Worm (Caenorhabditis elegans): ENCODE results near the gene rpoa-1.

The rpoa-1 gene

ce11 chrII:13694712-13695111, at the start of gene rpoa-1:
Gene rpoa-1, minus strand, starts transcription at chrII:13694795.
- TF ChIP-seq ztf-29 (GFP tag; IDR thresholded peaks at IDR 0.05) (no peak), ref-1 (GFP tag; conservative IDR thresholded peaks at IDR 0.05) (no peak), cog-1 (tag; optimal IDR thresholded peaks at IDR 0.05) (no peak), T22C8.4 (GFP tag; IDR thresholded peaks at IDR 0.05) (no peak), klf-2 (GFP tag; conservative IDR thresholded peaks at IDR 0.05) (no peak), flt-1 (GFP tag; IDR thresholded peaks at IDR 0.05) (no peak), med-1 (GFP tag; optimal IDR thresholded peaks at IDR 0.05; ENCODE audit: insufficient read depth) (no peak), tab-1 (GFP tag; IDR thresholded peaks at IDR 0.05) (no peak), ztf-23 (GFP tag; IDR thresholded peaks at IDR 0.05) (no peak)

- no peak for TF ChIP-seq T22C8.4 (GFP tag; IDR thresholded peaks at IDR 0.05)
- TF ChIP-seq med-1 (GFP tag; optimal IDR thresholded peaks at IDR 0.05; ENCODE audit: insufficient read depth), result no peak
- no peak for TF ChIP-seq ztf-29 (GFP tag; IDR thresholded peaks at IDR 0.05)
- TF ChIP-seq cog-1 (tag; optimal IDR thresholded peaks at IDR 0.05), result no peak
- no peak for TF ChIP-seq tab-1 (GFP tag; IDR thresholded peaks at IDR 0.05)
- TF ChIP-seq flt-1 (GFP tag; IDR thresholded peaks at IDR 0.05), result no peak
Measured at ce11 chrII:13741449-13741848, 46.9 kb upstream of the rpoa-1 start, which contains the start of gene mig-14. Gene mig-14, plus strand, starts transcription at chrII:13741738.

- no peak for TF ChIP-seq cog-1 (tag; optimal IDR thresholded peaks at IDR 0.05)
- no peak for TF ChIP-seq med-1 (GFP tag; optimal IDR thresholded peaks at IDR 0.05; ENCODE audit: insufficient read depth)
- TF ChIP-seq klf-2 (GFP tag; conservative IDR thresholded peaks at IDR 0.05), result no peak
- TF ChIP-seq ztf-23 (GFP tag; IDR thresholded peaks at IDR 0.05), result no peak
- no peak for TF ChIP-seq ztf-29 (GFP tag; IDR thresholded peaks at IDR 0.05)
- no peak for TF ChIP-seq tab-1 (GFP tag; IDR thresholded peaks at IDR 0.05)
- TF ChIP-seq T22C8.4 (GFP tag; IDR thresholded peaks at IDR 0.05), result no peak
- TF ChIP-seq flt-1 (GFP tag; IDR thresholded peaks at IDR 0.05), result no peak
Measured at ce11 chrII:13739423-13739822, 44.8 kb upstream of the rpoa-1 start.

- TF ChIP-seq klf-2 (GFP tag; conservative IDR thresholded peaks at IDR 0.05), result no peak
- no peak for TF ChIP-seq T22C8.4 (GFP tag; IDR thresholded peaks at IDR 0.05)
Measured at ce11 chrII:13737751-13738525, 43.3 kb upstream of the rpoa-1 start.

DNA sequence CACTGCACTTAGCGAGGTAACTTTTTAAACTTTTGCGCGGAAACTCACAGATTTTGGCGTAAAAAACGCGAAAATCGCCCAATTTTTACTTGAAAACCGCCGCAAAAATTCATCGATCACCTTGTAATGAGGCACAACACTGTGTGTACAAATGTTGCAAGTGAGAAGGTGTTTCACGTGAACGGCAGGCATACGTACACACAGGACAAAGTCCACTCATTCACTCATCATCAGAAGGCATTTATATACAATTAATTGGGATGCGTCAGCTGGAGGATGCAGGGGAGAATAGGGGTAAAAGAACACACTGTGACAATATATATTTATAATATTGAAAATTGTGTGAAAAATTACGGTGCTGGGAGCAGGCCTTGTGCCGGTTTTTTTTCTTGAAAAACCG, 42.3 kb upstream of the rpoa-1 start:
- TF ChIP-seq cog-1 (tag; optimal IDR thresholded peaks at IDR 0.05) (no peak), med-1 (GFP tag; optimal IDR thresholded peaks at IDR 0.05; ENCODE audit: insufficient read depth) (no peak), ztf-23 (GFP tag; IDR thresholded peaks at IDR 0.05) (no peak), flt-1 (GFP tag; IDR thresholded peaks at IDR 0.05) (no peak), ztf-29 (GFP tag; IDR thresholded peaks at IDR 0.05) (no peak), klf-2 (GFP tag; conservative IDR thresholded peaks at IDR 0.05) (no peak), T22C8.4 (GFP tag; IDR thresholded peaks at IDR 0.05) (no peak), tab-1 (GFP tag; IDR thresholded peaks at IDR 0.05) (no peak), ref-1 (GFP tag; conservative IDR thresholded peaks at IDR 0.05) (no peak)

DNA sequence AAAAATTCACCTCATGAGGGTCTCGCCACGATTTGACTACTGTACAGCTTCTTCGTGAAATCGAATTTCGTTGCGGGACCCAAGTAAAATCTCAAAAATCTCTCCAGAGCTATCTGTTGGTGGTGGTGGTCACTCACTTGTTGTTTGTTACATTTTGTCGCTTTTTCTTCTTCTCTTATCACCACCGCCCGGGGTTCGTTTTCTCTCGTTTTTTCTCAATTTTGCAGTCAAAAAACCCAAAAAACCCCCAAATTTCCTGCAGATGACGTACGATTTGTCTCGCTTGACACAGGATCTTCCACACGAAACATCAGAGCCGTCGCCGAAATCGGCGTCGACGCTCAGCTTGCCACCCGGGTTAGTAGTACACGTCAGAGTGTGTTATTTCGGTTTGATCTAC, 41.5 kb upstream of the rpoa-1 start, which contains the start of gene R06B9.5:
TSS of gene R06B9.5 (plus strand) at position 232 of the 400 bp plus-strand sequence.
- TF ChIP-seq flt-1 (GFP tag; IDR thresholded peaks at IDR 0.05) (no peak), ztf-23 (GFP tag; IDR thresholded peaks at IDR 0.05) (no peak), ref-1 (GFP tag; conservative IDR thresholded peaks at IDR 0.05) (no peak), tab-1 (GFP tag; IDR thresholded peaks at IDR 0.05) (no peak), klf-2 (GFP tag; conservative IDR thresholded peaks at IDR 0.05) (no peak)

DNA sequence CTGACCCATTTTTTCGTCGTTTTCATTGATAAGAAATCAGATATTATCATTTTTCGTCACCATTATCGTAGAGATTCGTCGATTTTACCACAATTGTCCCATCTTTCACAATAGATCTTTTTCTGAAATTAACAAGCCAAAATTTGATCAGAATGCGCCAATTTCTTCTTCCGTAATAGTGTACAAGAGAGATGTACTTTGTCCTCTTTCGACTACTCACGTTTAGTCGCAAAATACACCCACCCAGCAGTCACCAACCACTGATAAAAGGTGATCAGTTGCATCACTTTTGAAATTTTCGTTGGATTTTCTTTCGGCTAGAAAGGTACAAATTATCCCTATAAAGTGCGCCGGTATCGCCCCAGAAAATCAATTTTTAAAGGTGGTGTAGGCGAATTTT, 38.0 kb upstream of the rpoa-1 start:
- TF ChIP-seq flt-1 (GFP tag; IDR thresholded peaks at IDR 0.05), result no peak
- no peak for TF ChIP-seq tab-1 (GFP tag; IDR thresholded peaks at IDR 0.05)
- no peak for TF ChIP-seq T22C8.4 (GFP tag; IDR thresholded peaks at IDR 0.05)

DNA sequence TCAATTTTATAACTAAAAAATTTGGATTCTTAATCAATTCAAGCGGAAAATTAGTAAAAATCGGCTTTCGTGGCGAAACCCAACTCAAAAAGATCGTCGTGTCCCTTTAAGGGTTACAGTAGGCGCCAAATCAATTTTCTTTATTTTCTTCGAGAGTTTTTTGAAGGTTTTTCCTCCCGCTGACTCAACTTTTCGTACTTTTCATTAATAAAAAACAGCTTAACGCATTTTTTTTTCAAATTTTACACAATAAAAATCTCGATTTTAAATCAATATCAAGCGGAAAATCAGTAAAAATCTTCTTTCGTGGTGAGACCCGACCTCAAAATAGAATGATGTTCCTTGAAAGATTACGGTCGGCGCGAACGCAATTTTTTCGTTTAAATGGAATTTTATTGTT, 37.6 kb upstream of the rpoa-1 start:
- TF ChIP-seq ztf-23 (GFP tag; IDR thresholded peaks at IDR 0.05), result no peak
- no peak for TF ChIP-seq ztf-29 (GFP tag; IDR thresholded peaks at IDR 0.05)
- no peak for TF ChIP-seq flt-1 (GFP tag; IDR thresholded peaks at IDR 0.05)
- TF ChIP-seq tab-1 (GFP tag; IDR thresholded peaks at IDR 0.05), result no peak
- TF ChIP-seq med-1 (GFP tag; optimal IDR thresholded peaks at IDR 0.05; ENCODE audit: insufficient read depth), result no peak

DNA sequence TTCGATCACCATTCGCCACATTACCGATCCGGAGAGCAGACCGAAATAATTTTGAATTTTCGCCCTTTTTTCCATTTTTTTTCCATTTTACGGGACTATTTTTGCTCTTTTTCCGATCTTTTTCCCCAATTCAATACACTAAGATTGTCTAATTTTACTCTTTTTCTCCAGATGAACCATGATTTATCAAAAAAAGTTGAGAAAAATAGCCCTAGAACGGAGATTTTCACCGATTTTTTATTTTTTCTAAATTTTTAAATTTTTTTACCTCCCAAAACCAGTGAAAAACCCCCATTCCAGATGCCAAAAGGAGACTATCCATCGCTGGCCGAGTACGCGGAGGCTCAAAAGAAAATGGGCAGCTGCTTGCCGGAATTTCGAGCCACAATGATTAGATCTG, 34.8 kb upstream of the rpoa-1 start, which contains the start of gene Y54G9A.9:
TSS of gene Y54G9A.9 (plus strand) at position 301 of the 400 bp plus-strand sequence.
- TF ChIP-seq klf-2 (GFP tag; conservative IDR thresholded peaks at IDR 0.05) (no peak), flt-1 (GFP tag; IDR thresholded peaks at IDR 0.05) (no peak), tab-1 (GFP tag; IDR thresholded peaks at IDR 0.05) (no peak), ztf-29 (GFP tag; IDR thresholded peaks at IDR 0.05) (no peak), T22C8.4 (GFP tag; IDR thresholded peaks at IDR 0.05) (no peak), med-1 (GFP tag; optimal IDR thresholded peaks at IDR 0.05; ENCODE audit: insufficient read depth) (no peak), ztf-23 (GFP tag; IDR thresholded peaks at IDR 0.05) (no peak), cog-1 (tag; optimal IDR thresholded peaks at IDR 0.05) (no peak), ref-1 (GFP tag; conservative IDR thresholded peaks at IDR 0.05) (no peak)

DNA sequence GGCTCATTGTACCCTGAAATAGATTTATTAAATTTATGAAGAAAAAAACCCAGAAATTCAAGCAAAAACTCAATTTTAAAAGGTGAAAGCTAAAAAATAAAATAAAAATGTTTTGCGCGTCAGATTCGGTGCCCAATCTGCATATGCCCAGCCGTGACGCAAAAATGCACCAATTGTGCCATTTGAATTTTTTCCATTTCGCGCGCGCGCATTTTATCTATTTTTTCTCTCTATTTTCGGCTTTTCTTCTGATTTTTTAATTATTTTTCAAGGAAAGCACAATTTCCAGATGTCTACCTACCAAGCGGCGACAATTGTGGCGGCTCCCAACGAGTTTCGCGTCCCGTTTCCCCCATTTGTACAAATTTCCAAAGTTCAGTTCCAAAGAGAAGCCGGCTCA, 31.2 kb upstream of the rpoa-1 start, which contains the start of the genes Y54G9A.7 and bub-3:
TSS of gene Y54G9A.7 (minus strand) at position 7 of the 400 bp plus-strand sequence.
TSS of gene bub-3 (plus strand) at position 270 of the 400 bp plus-strand sequence.
- no peak for TF ChIP-seq klf-2 (GFP tag; conservative IDR thresholded peaks at IDR 0.05)
- TF ChIP-seq ztf-29 (GFP tag; IDR thresholded peaks at IDR 0.05), result no peak
- no peak for TF ChIP-seq ztf-23 (GFP tag; IDR thresholded peaks at IDR 0.05)
- no peak for TF ChIP-seq flt-1 (GFP tag; IDR thresholded peaks at IDR 0.05)
- TF ChIP-seq T22C8.4 (GFP tag; IDR thresholded peaks at IDR 0.05), result no peak
- TF ChIP-seq ref-1 (GFP tag; conservative IDR thresholded peaks at IDR 0.05), result no peak
- TF ChIP-seq cog-1 (tag; optimal IDR thresholded peaks at IDR 0.05), result no peak
- TF ChIP-seq med-1 (GFP tag; optimal IDR thresholded peaks at IDR 0.05; ENCODE audit: insufficient read depth), result no peak
- TF ChIP-seq tab-1 (GFP tag; IDR thresholded peaks at IDR 0.05), result no peak
